Fruit fly (Drosophila melanogaster) whole organism, adult: Measurements from ENCODE around the gene grp.

Experiments
- CG11617 ChIP-seq: fragments of 200-800 bp; sonication (Bioruptor generic); optimal IDR thresholded peaks from 2 replicates; lab custom pipeline; 2017; ENCODE audit warnings: mild to moderate bottlenecking, missing biosample characterization, missing genetic modification reagents, missing genetic modification characterization
- CG12768 ChIP-seq: fragments of 200-800 bp; sonication (Bioruptor generic); optimal IDR thresholded peaks from 2 replicates; lab custom pipeline; 2017; ENCODE audit warnings: missing biosample characterization, missing genetic modification characterization, mild to moderate bottlenecking, moderate library complexity, missing genetic modification reagents
- CG14711 ChIP-seq: fragments of 200-800 bp; sonication (Bioruptor generic); optimal IDR thresholded peaks from 2 replicates; lab custom pipeline; 2018; ENCODE audit warnings: missing biosample characterization, mild to moderate bottlenecking, missing genetic modification characterization, moderate library complexity
- CG1620 ChIP-seq: fragments of 200-800 bp; sonication (Bioruptor generic); optimal IDR thresholded peaks from 2 replicates; lab custom pipeline; 2016; ENCODE audit warnings: missing biosample characterization, missing genetic modification characterization
- CG33017 ChIP-seq: fragments of 200-800 bp; sonication (Bioruptor generic); optimal IDR thresholded peaks from 2 replicates; lab custom pipeline; 2018; ENCODE audit warnings: missing biosample characterization, mild to moderate bottlenecking, missing genetic modification characterization, moderate library complexity
- CG5204 ChIP-seq: fragments of 200-800 bp; sonication (Bioruptor generic); optimal IDR thresholded peaks from 2 replicates; lab custom pipeline; 2016; ENCODE audit warnings: missing biosample characterization, missing genetic modification characterization
- CG7045 ChIP-seq: fragments of 200-800 bp; sonication (Bioruptor generic); optimal IDR thresholded peaks from 2 replicates; lab custom pipeline; 2017; ENCODE audit warnings: missing biosample characterization, mild to moderate bottlenecking, missing genetic modification characterization
- CG7101 ChIP-seq: fragments of 200-800 bp; sonication (Bioruptor generic); optimal IDR thresholded peaks from 2 replicates; lab custom pipeline; 2018; ENCODE audit warnings: missing biosample characterization, mild to moderate bottlenecking, missing genetic modification characterization, moderate library complexity
- Clk ChIP-seq: fragments of 200-800 bp; sonication (Bioruptor generic); optimal IDR thresholded peaks from 2 replicates; lab custom pipeline; 2017; ENCODE audit warnings: missing biosample characterization, missing genetic modification characterization
- Crg-1 ChIP-seq: fragments of 200-800 bp; sonication (Bioruptor generic); optimal IDR thresholded peaks from 2 replicates; lab custom pipeline; 2016; ENCODE audit warnings: missing biosample characterization, missing genetic modification characterization
- Hr96 ChIP-seq: fragments of 200-800 bp; sonication (Bioruptor generic); optimal IDR thresholded peaks from 2 replicates; lab custom pipeline; 2016; ENCODE audit warnings: missing biosample characterization, missing genetic modification characterization
- Mnt ChIP-seq: fragments of 200-800 bp; sonication (Bioruptor generic); optimal IDR thresholded peaks from 2 replicates; lab custom pipeline; 2016; ENCODE audit warnings: missing biosample characterization, mild to moderate bottlenecking, missing genetic modification characterization
- bab1 ChIP-seq: fragments of 200-800 bp; sonication (Bioruptor generic); optimal IDR thresholded peaks from 3 replicates; lab custom pipeline; 2019; ENCODE audit warnings: missing biosample characterization, mild to moderate bottlenecking, missing genetic modification characterization, moderate library complexity
- cic ChIP-seq: fragments of 200-800 bp; sonication (Bioruptor generic); optimal IDR thresholded peaks from 2 replicates; lab custom pipeline; 2017; ENCODE audit warnings: missing biosample characterization, mild to moderate bottlenecking, missing genetic modification characterization, moderate library complexity
- cnc ChIP-seq, 2 experiments: fragments of >200 bp; optimal IDR thresholded peaks; 2 replicates each; lab custom pipeline; 2017
- kay ChIP-seq: fragments of 200-800 bp; sonication (Bioruptor generic); peaks from one replicate; lab custom pipeline; 2016; ENCODE audit warnings: missing biosample characterization, missing genetic modification characterization, borderline replicate concordance
- ovo ChIP-seq: fragments of 200-800 bp; sonication (Bioruptor generic); optimal IDR thresholded peaks from 2 replicates; lab custom pipeline; 2016; ENCODE audit warnings: missing biosample characterization, missing genetic modification characterization
- pad ChIP-seq: fragments of 200-800 bp; sonication (Bioruptor generic); optimal IDR thresholded peaks from 3 replicates; lab custom pipeline; 2017; ENCODE audit warnings: missing biosample characterization, missing genetic modification characterization, mild to moderate bottlenecking, moderate library complexity, missing genetic modification reagents
- tj ChIP-seq: fragments of 200-800 bp; sonication (Bioruptor generic); optimal IDR thresholded peaks from 3 replicates; lab custom pipeline; 2017; ENCODE audit warnings: missing biosample characterization, mild to moderate bottlenecking, missing genetic modification characterization, moderate library complexity
- toe ChIP-seq: fragments of 200-800 bp; sonication (Bioruptor generic); optimal IDR thresholded peaks from 2 replicates; lab custom pipeline; 2016; ENCODE audit warnings: missing biosample characterization, missing genetic modification characterization

Gene grp

dm6 chr2L:16720707-16721700 lies 41.1 kb downstream of the grp start:
- TF ChIP-seq CG12768 (peak; percentile 93), kay (GFP tag; lab: Kevin White, UChicago) (peak; percentile 99), Crg-1 (GFP tag; lab: Kevin White, UChicago) (peak; percentile 84), tj (GFP tag; lab: Kevin White, UChicago) (peak; percentile 81), pad (GFP tag; lab: Kevin White, UChicago) (peak; percentile 85), CG7045 (GFP tag; lab: Kevin White, UChicago) (peak; percentile 97), toe (peak; percentile 95), CG11617 (GFP tag; lab: Kevin White, UChicago) (peak; percentile 96), ovo (GFP tag; lab: Kevin White, UChicago) (peak; percentile 91), CG7101 (tag; lab: Kevin White, UChicago) (peak; percentile 93), CG1620 (GFP tag; lab: Kevin White, UChicago) (peak; percentile 94), CG33017 (peak; percentile 94), Mnt (GFP tag; lab: Kevin White, UChicago) (peak; percentile 86), CG5204 (GFP tag; lab: Kevin White, UChicago) (peak; percentile 97), Hr96 (GFP tag; lab: Kevin White, UChicago) (peak; percentile 88), Clk (GFP tag; lab: Kevin White, UChicago) (peak; percentile 86), CG14711 (tag; lab: Kevin White, UChicago) (peak; percentile 95), cnc (optimal IDR thresholded peaks at IDR 0.05; lab: Kevin White, UChicago) (no peak), cic (peak; percentile 75), bab1 (GFP tag; lab: Kevin White, UChicago) (peak; percentile 98)

DNA sequence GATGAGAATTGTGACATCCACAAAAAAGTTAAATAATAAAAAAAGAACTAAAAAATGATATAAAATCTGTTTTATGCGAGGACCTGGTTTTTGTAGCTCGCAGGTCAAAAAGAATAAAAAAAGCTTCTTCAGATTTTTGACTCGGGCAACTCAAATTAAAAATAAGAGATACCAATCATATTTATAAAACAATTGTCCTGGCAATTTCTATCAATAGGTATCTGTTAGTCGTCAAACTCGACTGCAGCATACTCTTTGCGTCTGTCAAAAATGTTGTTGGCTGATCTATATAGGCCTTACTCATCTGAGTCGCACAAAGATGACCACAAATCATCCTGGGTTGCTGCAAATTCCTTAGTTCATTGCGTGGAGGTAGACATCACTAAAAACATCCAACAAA lies 42.7 kb downstream of the grp start:
- no peak for TF ChIP-seq Crg-1 (GFP tag; lab: Kevin White, UChicago)
- no peak for TF ChIP-seq ovo (GFP tag; lab: Kevin White, UChicago)
- TF ChIP-seq Clk (GFP tag; lab: Kevin White, UChicago): no peak
- TF ChIP-seq kay (GFP tag; lab: Kevin White, UChicago): peak; percentile 79

DNA sequence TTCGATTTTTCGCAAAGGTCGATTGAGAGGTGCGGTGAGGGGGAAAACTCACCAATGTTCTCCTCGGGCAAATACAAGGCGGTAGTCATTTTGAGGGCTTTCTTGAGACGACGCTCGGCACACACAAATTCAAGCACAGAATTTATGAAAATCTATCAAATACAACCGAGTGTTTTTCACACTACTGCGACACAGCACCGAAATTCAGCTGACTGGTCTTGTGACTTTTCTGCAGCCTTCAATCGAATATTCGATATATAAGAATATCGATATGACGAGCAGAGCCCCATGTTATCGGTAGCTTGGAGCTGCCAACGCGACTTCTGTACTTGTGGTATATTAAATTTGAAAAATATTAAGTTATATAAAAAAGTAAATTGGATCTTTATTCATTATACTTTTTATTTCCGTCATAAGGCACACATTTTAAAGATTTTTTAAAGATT lies 47.7 kb downstream of the grp start, which contains the start of gene VhaSFD:
Gene VhaSFD (minus strand): TSS at position 249 of the 446 bp plus-strand sequence.
- TF ChIP-seq tj (GFP tag; lab: Kevin White, UChicago) (peak; percentile 69), CG12768 (peak; percentile 73), kay (GFP tag; lab: Kevin White, UChicago) (no peak), Crg-1 (GFP tag; lab: Kevin White, UChicago) (no peak), pad (GFP tag; lab: Kevin White, UChicago) (peak; percentile 14), CG33017 (peak; percentile 40), CG14711 (tag; lab: Kevin White, UChicago) (no peak), CG7101 (tag; lab: Kevin White, UChicago) (peak; percentile 50), CG7045 (GFP tag; lab: Kevin White, UChicago) (no peak), cic (peak; percentile 48), ovo (GFP tag; lab: Kevin White, UChicago) (no peak), CG1620 (GFP tag; lab: Kevin White, UChicago) (peak; percentile 9), bab1 (GFP tag; lab: Kevin White, UChicago) (peak; percentile 53), toe (no peak), Hr96 (GFP tag; lab: Kevin White, UChicago) (no peak), CG11617 (GFP tag; lab: Kevin White, UChicago) (no peak), Clk (GFP tag; lab: Kevin White, UChicago) (no peak), cnc (optimal IDR thresholded peaks at IDR 0.05; lab: Kevin White, UChicago) (no peak), Mnt (GFP tag; lab: Kevin White, UChicago) (peak; percentile 75), CG5204 (GFP tag; lab: Kevin White, UChicago) (no peak)

- no peak for TF ChIP-seq CG33017
- TF ChIP-seq Mnt (GFP tag; lab: Kevin White, UChicago): peak; percentile 2
- TF ChIP-seq ovo (GFP tag; lab: Kevin White, UChicago): no peak
These were observed 49.7 kb downstream of the grp start, which contains the start of gene Tsen2 for dm6 chr2L:16729556-16729955. TSS of gene Tsen2 (plus strand) at chr2L:16729777.

DNA sequence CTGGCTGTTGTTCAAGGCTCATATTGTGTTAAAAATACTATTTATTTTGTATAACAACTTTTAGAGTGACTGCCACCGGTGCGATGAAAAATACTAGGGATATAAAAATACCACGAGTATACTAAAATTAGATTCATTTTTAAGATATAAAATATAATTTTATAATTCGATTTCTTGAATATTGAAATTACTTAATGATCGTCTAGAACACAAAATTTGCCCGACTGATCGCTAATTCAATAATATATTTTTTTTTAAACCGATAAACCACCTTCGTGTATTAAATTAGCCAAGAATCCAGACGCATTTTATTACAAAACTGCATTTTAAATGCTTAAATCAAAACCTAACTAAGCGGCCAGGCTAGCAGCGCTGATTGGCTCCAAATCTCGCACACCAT lies 51.1 kb downstream of the grp start, which contains the start of gene CG17996:
Gene CG17996 (minus strand): TSS at position 101 of the 400 bp plus-strand sequence.
- TF ChIP-seq Hr96 (GFP tag; lab: Kevin White, UChicago) (no peak), CG12768 (no peak), ovo (GFP tag; lab: Kevin White, UChicago) (no peak), pad (GFP tag; lab: Kevin White, UChicago) (no peak), CG11617 (GFP tag; lab: Kevin White, UChicago) (no peak), cic (no peak), Mnt (GFP tag; lab: Kevin White, UChicago) (no peak), cnc (optimal IDR thresholded peaks at IDR 0.05; lab: Kevin White, UChicago) (no peak), CG7045 (GFP tag; lab: Kevin White, UChicago) (no peak), CG1620 (GFP tag; lab: Kevin White, UChicago) (no peak), kay (GFP tag; lab: Kevin White, UChicago) (no peak), tj (GFP tag; lab: Kevin White, UChicago) (no peak), bab1 (GFP tag; lab: Kevin White, UChicago) (no peak), CG14711 (tag; lab: Kevin White, UChicago) (no peak), toe (no peak)
